Worm (Caenorhabditis elegans) whole organism, L3 larva: ENCODE measurements around the gene pro-1.
A peak's percentile ranks its signal among the peaks of the same experiment; 100 is the strongest.

ENCODE experiments used
- R02D3.7 ChIP-seq: fragments of 150-350 bp; optimal IDR thresholded peaks from 2 replicates; lab custom pipeline; 2014; ENCODE audit warnings: missing biosample characterization, missing genetic modification characterization
- ZK546.5 ChIP-seq: sonication (generic microtip); optimal IDR thresholded peaks from 2 replicates; lab custom pipeline; 2017; ENCODE audit warnings: missing biosample characterization, missing genetic modification characterization
- aly-2 ChIP-seq: fragments of 150-350 bp; optimal IDR thresholded peaks from 2 replicates; lab custom pipeline; 2014; ENCODE audit warnings: missing biosample characterization, missing genetic modification characterization
- ama-1 ChIP-seq: fragments of 150-350 bp; optimal IDR thresholded peaks from 2 replicates; lab custom pipeline; 2018
- ceh-16 ChIP-seq: sonication (generic microtip); optimal IDR thresholded peaks from 2 replicates; lab custom pipeline; 2017; ENCODE audit warnings: missing biosample characterization, missing genetic modification characterization
- ceh-28 ChIP-seq: fragments of 150-350 bp; optimal IDR thresholded peaks from 2 replicates; lab custom pipeline; 2014; ENCODE audit warnings: missing biosample characterization, missing genetic modification reagents, missing genetic modification characterization
- ceh-82 ChIP-seq: fragments of 150-350 bp; optimal IDR thresholded peaks from 2 replicates; lab custom pipeline; 2014; ENCODE audit warnings: missing biosample characterization, missing genetic modification characterization
- ceh-9 ChIP-seq: sonication (generic microtip); optimal IDR thresholded peaks from 2 replicates; lab custom pipeline; 2018; ENCODE audit warnings: missing biosample characterization, missing genetic modification characterization
- egl-27 ChIP-seq: sonication (generic microtip); optimal IDR thresholded peaks from 4 replicates; lab custom pipeline; 2017; ENCODE audit warnings: missing biosample characterization, missing genetic modification reagents, missing genetic modification characterization
- egl-5 ChIP-seq: fragments of 150-350 bp; optimal IDR thresholded peaks from 2 replicates; lab custom pipeline; 2017; ENCODE audit warnings: missing biosample characterization, missing genetic modification reagents, missing genetic modification characterization, inconsistent platforms
- elt-2 ChIP-seq: sonication (generic microtip); optimal IDR thresholded peaks from 2 replicates; lab custom pipeline; 2016; ENCODE audit warnings: missing genetic modification reagents, mild to moderate bottlenecking, missing genetic modification characterization, missing compliant biosample characterization
- elt-3 ChIP-seq, 3 experiments: fragments of 150-350 bp in 1 of 3; sonication (generic microtip) in 2 of 3; optimal IDR thresholded peaks; 2 replicates in 2 of 3; 4 replicates in 1 of 3; lab custom pipeline; 2014 to 2017; ENCODE audit warnings: missing biosample characterization in 3 of 3, missing genetic modification characterization in 3 of 3
- fkh-10 ChIP-seq: sonication (generic microtip); optimal IDR thresholded peaks from 2 replicates; lab custom pipeline; 2017; ENCODE audit warnings: missing biosample characterization, missing genetic modification reagents, missing genetic modification characterization
- fkh-2 ChIP-seq: fragments of 150-350 bp; optimal IDR thresholded peaks from 2 replicates; lab custom pipeline; 2014; ENCODE audit warnings: missing biosample characterization, missing genetic modification reagents, missing genetic modification characterization
- hmg-11 ChIP-seq: sonication (generic microtip); optimal IDR thresholded peaks from 2 replicates; lab custom pipeline; 2016; ENCODE audit warnings: missing genetic modification characterization, missing compliant biosample characterization
- jun-1 ChIP-seq: fragments of 150-350 bp; optimal IDR thresholded peaks from 2 replicates; lab custom pipeline; 2014; ENCODE audit warnings: missing biosample characterization, missing genetic modification reagents, missing genetic modification characterization
- lin-15B ChIP-seq: fragments of 150-350 bp; optimal IDR thresholded peaks from 2 replicates; lab custom pipeline; 2014; ENCODE audit warnings: missing biosample characterization, missing genetic modification characterization
- lin-39 ChIP-seq: fragments of 150-350 bp; optimal IDR thresholded peaks from 2 replicates; lab custom pipeline; 2018; ENCODE audit warnings: missing biosample characterization, missing genetic modification reagents, missing genetic modification characterization
- lsy-12 ChIP-seq: sonication (generic microtip); optimal IDR thresholded peaks from 2 replicates; lab custom pipeline; 2016; ENCODE audit warnings: mild to moderate bottlenecking, missing genetic modification characterization, missing compliant biosample characterization
- mdl-1 ChIP-seq: fragments of 150-350 bp; optimal IDR thresholded peaks from 2 replicates; lab custom pipeline; 2014; ENCODE audit warnings: missing biosample characterization, missing genetic modification characterization
- mml-1 ChIP-seq: fragments of 150-350 bp; sonication (generic microtip); optimal IDR thresholded peaks from 3 replicates; lab custom pipeline; 2014; ENCODE audit warnings: missing biosample characterization, missing genetic modification characterization
- nhr-11 ChIP-seq: fragments of 150-350 bp; optimal IDR thresholded peaks from 2 replicates; lab custom pipeline; 2014; ENCODE audit warnings: missing biosample characterization, missing genetic modification characterization
- nhr-12 ChIP-seq: fragments of 150-350 bp; optimal IDR thresholded peaks from 2 replicates; lab custom pipeline; 2014; ENCODE audit warnings: missing biosample characterization, missing genetic modification characterization
- nhr-237 ChIP-seq: fragments of 150-350 bp; optimal IDR thresholded peaks from 2 replicates; lab custom pipeline; 2014; ENCODE audit warnings: missing biosample characterization, missing genetic modification characterization
- nhr-25 ChIP-seq: sonication (generic microtip); optimal IDR thresholded peaks from 2 replicates; lab custom pipeline; 2017; ENCODE audit warnings: missing biosample characterization, missing genetic modification characterization
- nhr-28 ChIP-seq: fragments of 150-350 bp; optimal IDR thresholded peaks from 2 replicates; lab custom pipeline; 2014; ENCODE audit warnings: missing biosample characterization, missing genetic modification characterization
- nhr-43 ChIP-seq: sonication (generic microtip); optimal IDR thresholded peaks from 2 replicates; lab custom pipeline; 2016; ENCODE audit warnings: mild to moderate bottlenecking, missing genetic modification characterization, missing compliant biosample characterization; ENCODE audit not compliant: poor library complexity, severe bottlenecking
- nhr-76 ChIP-seq: fragments of 150-350 bp; sonication (generic microtip); optimal IDR thresholded peaks from 5 replicates; lab custom pipeline; 2014; ENCODE audit warnings: missing biosample characterization, missing genetic modification characterization
- nhr-77 ChIP-seq: fragments of 150-350 bp; optimal IDR thresholded peaks from 2 replicates; lab custom pipeline; 2014; ENCODE audit warnings: missing biosample characterization, missing genetic modification characterization
- pha-4 ChIP-seq: fragments of 150-350 bp; optimal IDR thresholded peaks from 2 replicates; lab custom pipeline; 2014; ENCODE audit warnings: missing biosample characterization, missing genetic modification reagents, missing genetic modification characterization
- pqm-1 ChIP-seq: fragments of 150-350 bp; optimal IDR thresholded peaks from 2 replicates; lab custom pipeline; 2017; ENCODE audit warnings: missing biosample characterization, missing genetic modification characterization, inconsistent platforms
- sea-2 ChIP-seq: fragments of 150-350 bp; sonication (generic microtip); optimal IDR thresholded peaks from 4 replicates; lab custom pipeline; 2014; ENCODE audit warnings: missing biosample characterization, missing genetic modification reagents, missing genetic modification characterization
- skn-1 ChIP-seq: fragments of 150-350 bp; optimal IDR thresholded peaks from 2 replicates; lab custom pipeline; 2014; ENCODE audit warnings: missing biosample characterization, missing genetic modification characterization
- snpc-4 ChIP-seq: fragments of 150-350 bp; optimal IDR thresholded peaks from 2 replicates; lab custom pipeline; 2014; ENCODE audit warnings: missing biosample characterization, missing genetic modification characterization
- unc-39 ChIP-seq: sonication (generic microtip); optimal IDR thresholded peaks from 4 replicates; lab custom pipeline; 2017; ENCODE audit warnings: missing biosample characterization, missing genetic modification characterization
- unc-62 ChIP-seq: fragments of 150-350 bp; sonication (generic microtip); optimal IDR thresholded peaks from 4 replicates; lab custom pipeline; 2014; ENCODE audit warnings: missing biosample characterization, missing genetic modification reagents, missing genetic modification characterization
- zag-1 ChIP-seq: fragments of 150-350 bp; optimal IDR thresholded peaks from 2 replicates; lab custom pipeline; 2014; ENCODE audit warnings: missing biosample characterization, missing genetic modification characterization
- ztf-11 ChIP-seq: fragments of 150-350 bp; optimal IDR thresholded peaks from 2 replicates; lab custom pipeline; 2014; ENCODE audit warnings: missing biosample characterization, missing genetic modification characterization
- ztf-4 ChIP-seq: fragments of 150-350 bp; optimal IDR thresholded peaks from 2 replicates; lab custom pipeline; 2014; ENCODE audit warnings: missing biosample characterization, missing genetic modification characterization

The pro-1 gene

ce11 chrII:10582318-10582717, 40.5 kb upstream of the pro-1 start, which contains the start of gene mrps-22:
Gene mrps-22 (plus strand): TSS chrII:10582618.
- TF ChIP-seq lsy-12 (tag; lab: Kevin White, UChicago) (no peak), egl-27 (tag; lab: Kevin White, UChicago) (no peak), nhr-76 (tag; lab: Kevin White, UChicago) (no peak), aly-2 (tag; lab: Kevin White, UChicago) (no peak), fkh-10 (GFP tag; lab: Kevin White, UChicago) (no peak), elt-3 (tag; optimal IDR thresholded peaks at IDR 0.05; lab: Kevin White, UChicago) (no peak), ZK546.5 (no peak), mdl-1 (tag; lab: Kevin White, UChicago) (no peak), ceh-16 (tag; lab: Kevin White, UChicago) (no peak)

DNA sequence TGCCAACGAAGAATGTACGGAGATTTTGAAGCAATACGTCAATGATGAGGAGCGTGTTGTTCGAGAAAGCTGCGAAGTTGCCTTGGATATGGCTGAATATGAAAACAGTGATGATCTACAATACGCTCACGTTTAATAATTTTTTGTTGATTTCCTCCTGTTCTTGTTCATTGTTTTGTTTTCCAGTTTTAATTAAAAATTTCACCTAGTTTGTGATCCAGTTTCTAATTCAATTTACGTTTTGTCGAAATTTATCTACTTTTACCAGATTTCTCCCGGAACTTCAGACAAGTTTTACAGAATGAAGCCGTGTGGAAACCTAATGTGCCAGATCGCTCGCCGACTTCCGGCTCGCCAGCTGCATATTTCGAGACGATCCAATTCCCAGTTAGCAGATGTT, 39.0 kb upstream of the pro-1 start, which contains the start of gene dap-3:
Gene dap-3, plus strand, starts transcription at position 301 of the 400 bp plus-strand sequence.
- TF ChIP-seq ama-1, result no peak
- TF ChIP-seq, all 47 proteins: peak for 0

DNA sequence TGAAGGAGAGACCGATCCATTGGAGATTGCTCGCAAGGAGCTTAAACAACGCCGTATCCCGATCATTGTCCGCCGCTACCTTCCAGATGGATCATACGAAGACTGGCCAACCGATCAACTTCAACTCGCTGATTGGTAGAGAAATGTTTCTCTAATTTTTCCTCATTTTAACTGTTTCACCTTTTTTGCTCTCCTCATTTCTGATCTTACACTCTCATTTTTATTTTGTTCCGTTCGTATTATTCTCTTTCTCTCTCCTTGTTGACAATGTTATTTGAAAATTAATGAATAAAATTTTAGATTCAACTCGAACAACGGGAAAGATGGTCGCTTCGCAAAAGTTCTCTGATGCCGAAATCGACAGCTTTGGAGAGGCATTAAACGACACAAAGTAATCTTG, 37.9 kb upstream of the pro-1 start, which contains the start of gene dohh-1:
Gene dohh-1, plus strand, starts transcription at position 301 of the 400 bp plus-strand sequence.
- TF ChIP-seq sea-2, result no peak
- no peak for TF ChIP-seq jun-1 (tag; lab: Kevin White, UChicago)
- no peak for TF ChIP-seq skn-1
- TF ChIP-seq mdl-1 (tag; lab: Kevin White, UChicago), result no peak
- TF ChIP-seq hmg-11 (tag; lab: Kevin White, UChicago), result no peak
- TF ChIP-seq aly-2 (tag; lab: Kevin White, UChicago), result no peak
- TF ChIP-seq nhr-11 (tag; lab: Kevin White, UChicago), result no peak
- TF ChIP-seq egl-5 (tag; lab: Kevin White, UChicago), result no peak
- TF ChIP-seq nhr-43 (tag; lab: Kevin White, UChicago), result no peak
- no peak for TF ChIP-seq unc-39 (tag; lab: Kevin White, UChicago)
- no peak for TF ChIP-seq pqm-1
- no peak for TF ChIP-seq ama-1
- no peak for TF ChIP-seq nhr-76 (tag; lab: Kevin White, UChicago)
- no peak for TF ChIP-seq ztf-11 (tag; lab: Kevin White, UChicago)

DNA sequence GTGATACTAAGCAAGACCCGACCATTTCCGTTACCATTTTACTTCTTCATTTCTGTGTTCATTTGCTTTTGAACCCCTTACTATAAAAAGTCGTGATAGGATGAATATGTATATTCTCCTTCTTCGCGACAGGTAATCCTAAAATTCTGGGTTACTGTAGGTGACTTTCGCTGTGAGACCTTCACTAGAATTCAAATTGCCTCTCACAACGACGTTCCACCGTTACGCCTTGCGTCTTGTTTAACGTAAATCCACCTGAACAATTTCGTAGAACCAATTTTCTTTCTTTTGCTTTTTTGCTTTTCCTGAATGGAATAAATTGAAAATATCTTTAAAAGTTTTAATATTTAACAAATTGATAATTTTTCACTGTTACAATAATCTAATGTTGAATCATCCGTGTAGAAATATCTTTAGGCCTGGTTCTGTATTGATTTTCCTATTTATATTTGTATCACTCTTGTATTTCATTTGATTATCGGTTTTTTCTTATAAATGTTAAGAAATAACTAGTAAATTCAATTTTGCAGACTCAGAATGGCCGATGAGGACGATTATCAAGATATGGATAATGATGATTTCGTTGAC, 37.1 kb upstream of the pro-1 start, which contains the start of gene rpb-6:
Gene rpb-6, plus strand, starts transcription at position 538 of the 588 bp plus-strand sequence.
- TF ChIP-seq ZK546.5, result no peak
- no peak for TF ChIP-seq elt-2
- no peak for TF ChIP-seq unc-62
- no peak for TF ChIP-seq zag-1 (tag; lab: Kevin White, UChicago)
- TF ChIP-seq aly-2 (tag; lab: Kevin White, UChicago), result no peak
- no peak for TF ChIP-seq jun-1 (tag; lab: Kevin White, UChicago)
- no peak for TF ChIP-seq nhr-76 (tag; lab: Kevin White, UChicago)
- no peak for TF ChIP-seq ceh-9 (tag; lab: Kevin White, UChicago)
- TF ChIP-seq hmg-11 (tag; lab: Kevin White, UChicago), result no peak
- TF ChIP-seq fkh-2 (tag; lab: Kevin White, UChicago), result no peak
- TF ChIP-seq mml-1 (tag; lab: Kevin White, UChicago), result no peak
- TF ChIP-seq nhr-12, result no peak
- peak; percentile 66 for TF ChIP-seq R02D3.7 (tag; lab: Kevin White, UChicago)
- TF ChIP-seq ceh-82 (tag; lab: Kevin White, UChicago), result no peak
- TF ChIP-seq lin-15B (tag; lab: Kevin White, UChicago), result peak; percentile 39
- no peak for TF ChIP-seq nhr-28 (tag; lab: Kevin White, UChicago)
- no peak for TF ChIP-seq ceh-28 (tag; lab: Kevin White, UChicago)
- peak; percentile 10 for TF ChIP-seq nhr-25 (tag; lab: Kevin White, UChicago)
- no peak for TF ChIP-seq skn-1
- no peak for TF ChIP-seq nhr-237 (tag; lab: Kevin White, UChicago)
- no peak for TF ChIP-seq snpc-4 (tag; lab: Kevin White, UChicago)
- TF ChIP-seq nhr-77 (tag; lab: Kevin White, UChicago), result no peak
- TF ChIP-seq nhr-43 (tag; lab: Kevin White, UChicago), result no peak
- no peak for TF ChIP-seq egl-27 (tag; lab: Kevin White, UChicago)
- TF ChIP-seq pha-4 (tag; lab: Kevin White, UChicago), result no peak
- TF ChIP-seq ztf-4 (tag; lab: Kevin White, UChicago), result no peak
- no peak for TF ChIP-seq lin-39 (tag; lab: Kevin White, UChicago)
